Fruit fly (Drosophila melanogaster) whole organism, adult: Measurements from ENCODE around the gene bb8.

Source experiments
- CG12768 ChIP-seq: fragments of 200-800 bp; sonication (Bioruptor generic); optimal IDR thresholded peaks from 2 replicates; lab custom pipeline; 2017; ENCODE audit warnings: missing biosample characterization, missing genetic modification characterization, mild to moderate bottlenecking, moderate library complexity, missing genetic modification reagents
- CG14711 ChIP-seq: fragments of 200-800 bp; sonication (Bioruptor generic); optimal IDR thresholded peaks from 2 replicates; lab custom pipeline; 2018; ENCODE audit warnings: missing biosample characterization, mild to moderate bottlenecking, missing genetic modification characterization, moderate library complexity
- CG7045 ChIP-seq: fragments of 200-800 bp; sonication (Bioruptor generic); optimal IDR thresholded peaks from 2 replicates; lab custom pipeline; 2017; ENCODE audit warnings: missing biosample characterization, mild to moderate bottlenecking, missing genetic modification characterization
- CG7101 ChIP-seq: fragments of 200-800 bp; sonication (Bioruptor generic); optimal IDR thresholded peaks from 2 replicates; lab custom pipeline; 2018; ENCODE audit warnings: missing biosample characterization, mild to moderate bottlenecking, missing genetic modification characterization, moderate library complexity
- ovo ChIP-seq: fragments of 200-800 bp; sonication (Bioruptor generic); optimal IDR thresholded peaks from 2 replicates; lab custom pipeline; 2016; ENCODE audit warnings: missing biosample characterization, missing genetic modification characterization
- pad ChIP-seq: fragments of 200-800 bp; sonication (Bioruptor generic); optimal IDR thresholded peaks from 3 replicates; lab custom pipeline; 2017; ENCODE audit warnings: missing biosample characterization, missing genetic modification characterization, mild to moderate bottlenecking, moderate library complexity, missing genetic modification reagents

DNA sequence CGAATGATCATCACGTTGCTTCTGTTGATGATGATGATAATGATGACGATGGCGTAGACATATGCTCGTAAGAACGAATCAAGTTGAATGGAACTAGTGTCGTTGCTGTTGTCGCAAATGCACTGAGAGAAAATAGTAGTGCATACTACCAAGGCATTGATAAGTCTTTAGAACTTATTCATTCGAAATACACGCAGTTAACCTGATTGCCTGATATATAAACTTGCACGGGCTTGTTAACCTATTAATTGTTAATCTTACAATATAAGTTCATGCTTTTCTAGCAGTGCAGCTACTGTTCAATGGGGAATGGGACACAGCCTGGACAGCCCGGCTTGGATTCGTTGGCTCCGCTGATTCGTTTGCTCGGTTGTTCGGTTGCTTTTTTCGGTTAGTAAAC, 36.3 kb upstream of the bb8 start:
- no peak for TF ChIP-seq CG7045 (GFP tag; lab: Kevin White, UChicago)
- peak; percentile 17 for TF ChIP-seq CG12768 (GFP tag; lab: Kevin White, UChicago)
- TF ChIP-seq ovo (GFP tag; lab: Kevin White, UChicago), result no peak
- peak; percentile 36 for TF ChIP-seq CG7101 (tag; lab: Kevin White, UChicago)
- no peak for TF ChIP-seq CG14711 (tag; lab: Kevin White, UChicago)
- TF ChIP-seq pad (GFP tag; lab: Kevin White, UChicago), result no peak
